Worm (Caenorhabditis elegans) whole organism, early embryonic: ENCODE measurements around the gene srh-11.

Experiments used
- B0310.2 ChIP-seq: sonication (generic microtip); optimal IDR thresholded peaks from 2 replicates; lab custom pipeline; 2016; ENCODE audit warnings: mild to moderate bottlenecking, missing genetic modification characterization, missing compliant biosample characterization
- F13C5.2 ChIP-seq: sonication (generic microtip); optimal IDR thresholded peaks from 2 replicates; lab custom pipeline; 2017; ENCODE audit warnings: mild to moderate bottlenecking, missing genetic modification characterization, inconsistent platforms, missing compliant biosample characterization
- aly-1 ChIP-seq: sonication (generic microtip); optimal IDR thresholded peaks from 2 replicates; lab custom pipeline; 2016; ENCODE audit warnings: missing genetic modification characterization, missing compliant biosample characterization
- ama-1 ChIP-seq: fragments of 150-350 bp; optimal IDR thresholded peaks from 2 replicates; lab custom pipeline; 2014
- ceh-13 ChIP-seq: fragments of 200-800 bp; sonication (Bioruptor generic); optimal IDR thresholded peaks from 2 replicates; lab custom pipeline; 2018; ENCODE audit warnings: mild to moderate bottlenecking, missing genetic modification characterization, missing compliant biosample characterization
- ets-7 ChIP-seq: sonication (generic microtip); optimal IDR thresholded peaks from 2 replicates; lab custom pipeline; 2016; ENCODE audit warnings: missing genotype, missing genetic modification characterization, missing compliant biosample characterization
- flt-1 ChIP-seq: fragments of 200-800 bp; sonication (Bioruptor generic); IDR thresholded peaks from 2 replicates; pipeline ENCODE4 v1.3.6; 2022; ENCODE audit warnings: missing genetic modification characterization, missing compliant biosample characterization
- hmbx-1 ChIP-seq: sonication (generic microtip); optimal IDR thresholded peaks from 2 replicates; lab custom pipeline; 2016; ENCODE audit warnings: mild to moderate bottlenecking, missing genetic modification characterization, missing compliant biosample characterization
- scrt-1 ChIP-seq: fragments of 200-800 bp; sonication (Bioruptor generic); IDR thresholded peaks from 2 replicates; pipeline ENCODE4 v1.3.6; 2022; ENCODE audit warnings: missing genetic modification characterization, missing compliant biosample characterization
- tbx-37 ChIP-seq: fragments of 200-800 bp; sonication (Bioruptor generic); conservative IDR thresholded peaks from 2 replicates; pipeline ENCODE4 v1.3.6; 2022; ENCODE audit warnings: missing genetic modification reagents, missing genetic modification characterization, missing compliant biosample characterization

DNA sequence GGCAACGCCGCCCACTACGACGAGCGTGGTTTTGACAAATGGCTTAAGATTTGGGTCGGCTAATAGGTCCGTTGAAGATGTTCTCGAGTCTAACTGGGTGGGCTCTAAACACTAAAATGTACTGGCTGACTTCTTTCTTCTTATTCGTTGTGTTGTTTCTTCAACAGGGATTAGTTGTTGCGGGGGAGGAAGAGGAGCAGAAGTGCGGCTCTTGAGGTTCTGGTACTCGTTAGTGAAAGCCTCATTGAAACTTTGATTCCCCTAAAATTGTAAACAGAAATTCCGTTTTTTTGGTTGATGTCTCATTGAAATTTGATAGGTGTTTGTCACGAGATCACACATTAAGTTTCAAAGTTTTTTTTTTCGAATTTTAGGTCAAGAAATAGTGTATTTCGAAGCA is 8.1 kb downstream of the srh-11 start:
- TF ChIP-seq ama-1 = no peak
- TF ChIP-seq aly-1 (tag; lab: Kevin White, UChicago) = no peak
- no peak for TF ChIP-seq flt-1 (GFP tag; lab: Robert Waterston, UW)
- no peak for TF ChIP-seq tbx-37 (GFP tag; lab: Robert Waterston, UW)
- TF ChIP-seq B0310.2 = no peak
- TF ChIP-seq hmbx-1 (tag; lab: Kevin White, UChicago) = no peak
- TF ChIP-seq ceh-13 = no peak
- no peak for TF ChIP-seq ets-7 (tag; lab: Kevin White, UChicago)
- TF ChIP-seq F13C5.2 = no peak
- no peak for TF ChIP-seq scrt-1 (GFP tag; lab: Robert Waterston, UW)
